Worm (Caenorhabditis elegans) whole organism, L4 larva: ENCODE results near the gene twk-12.
A peak's percentile ranks its signal among the peaks of the same experiment; 100 is the strongest.

Source experiments
- T26A8.4 ChIP-seq: fragments of 200-800 bp; sonication (Bioruptor generic); IDR thresholded peaks from 2 replicates; pipeline ENCODE4 v1.3.6; 2022; ENCODE audit warnings: missing genetic modification characterization, missing compliant biosample characterization
- aha-1 ChIP-seq: fragments of 150-350 bp; peaks from one replicate; lab custom pipeline; 2014; ENCODE audit warnings: missing biosample characterization, missing genetic modification characterization
- attf-4 ChIP-seq: sonication (generic microtip); optimal IDR thresholded peaks from 3 replicates; lab custom pipeline; 2017; ENCODE audit warnings: missing biosample characterization, missing genetic modification characterization
- ceh-62 ChIP-seq: sonication (generic microtip); optimal IDR thresholded peaks from 2 replicates; lab custom pipeline; 2017; ENCODE audit warnings: missing biosample characterization, missing genetic modification characterization
- lin-13 ChIP-seq: fragments of 150-350 bp; optimal IDR thresholded peaks from 2 replicates; lab custom pipeline; 2014; ENCODE audit warnings: missing biosample characterization, missing genetic modification reagents, missing genetic modification characterization
- mdt-29 ChIP-seq: fragments of 200-800 bp; sonication (Bioruptor generic); IDR thresholded peaks from 2 replicates; pipeline ENCODE4 v1.3.6; 2022; ENCODE audit warnings: missing genetic modification reagents, missing genetic modification characterization, missing compliant biosample characterization
- nhr-77 ChIP-seq: fragments of 150-350 bp; optimal IDR thresholded peaks from 2 replicates; lab custom pipeline; 2014; ENCODE audit warnings: missing biosample characterization, missing genetic modification characterization
- snpc-4 ChIP-seq: fragments of 150-350 bp; optimal IDR thresholded peaks from 2 replicates; lab custom pipeline; 2014; ENCODE audit warnings: missing biosample characterization, missing genetic modification characterization
- spr-1 ChIP-seq: sonication (generic microtip); optimal IDR thresholded peaks from 2 replicates; lab custom pipeline; 2016; ENCODE audit warnings: mild to moderate bottlenecking, missing genetic modification characterization, missing compliant biosample characterization
- tra-1 ChIP-seq: fragments of 200-800 bp; sonication (Bioruptor generic); IDR thresholded peaks from 2 replicates; pipeline ENCODE4 v1.3.6; 2022; ENCODE audit warnings: missing genetic modification reagents, missing genetic modification characterization, missing compliant biosample characterization
- unc-39 ChIP-seq: sonication (generic microtip); optimal IDR thresholded peaks from 2 replicates; lab custom pipeline; 2017; ENCODE audit warnings: missing biosample characterization, missing genetic modification characterization
- ztf-11 ChIP-seq: fragments of 150-350 bp; optimal IDR thresholded peaks from 2 replicates; lab custom pipeline; 2014; ENCODE audit warnings: missing biosample characterization, missing genetic modification characterization

- TF ChIP-seq unc-39 (no peak), nhr-77 (no peak), aha-1 (tag; lab: Kevin White, UChicago) (peak; percentile 86), ztf-11 (tag; lab: Kevin White, UChicago) (no peak), spr-1 (tag; lab: Kevin White, UChicago) (no peak), mdt-29 (GFP tag; lab: Robert Waterston, UW) (no peak), lin-13 (GFP tag; lab: Kevin White, UChicago) (no peak), tra-1 (no peak), snpc-4 (no peak), T26A8.4 (GFP tag; lab: Robert Waterston, UW) (no peak), attf-4 (tag; lab: Kevin White, UChicago) (no peak), ceh-62 (tag; lab: Kevin White, UChicago) (no peak)
These were observed 5.9 kb upstream of the twk-12 start, which contains the start of gene sqv-4 for ce11 chrV:10661417-10661945.
